Fruit fly (Drosophila melanogaster) whole organism, embryonic: ENCODE results near the gene CG3184.

Experiments used
- CG10267 ChIP-seq: fragments of 200-800 bp; sonication (Bioruptor generic); optimal IDR thresholded peaks from 2 replicates; lab custom pipeline; 2018; ENCODE audit warnings: missing biosample characterization, mild to moderate bottlenecking, missing genetic modification characterization, moderate library complexity
- CG11504 ChIP-seq: fragments of 200-800 bp; sonication (Bioruptor generic); optimal IDR thresholded peaks from 3 replicates; lab custom pipeline; 2019; ENCODE audit warnings: missing biosample characterization, mild to moderate bottlenecking, missing genetic modification characterization, moderate library complexity
- CG11560 ChIP-seq: fragments of 200-800 bp; sonication (Bioruptor generic); IDR thresholded peaks from 3 replicates; pipeline ENCODE4 v1.3.6; 2022; ENCODE audit warnings: missing biosample characterization, missing genetic modification characterization
- CG13894 ChIP-seq: fragments of 200-800 bp; sonication (Bioruptor generic); optimal IDR thresholded peaks from 3 replicates; lab custom pipeline; 2018; ENCODE audit warnings: missing biosample characterization, mild to moderate bottlenecking, missing genetic modification characterization, moderate library complexity
- CG14965 ChIP-seq: fragments of 200-800 bp; sonication (Bioruptor generic); optimal IDR thresholded peaks from 2 replicates; lab custom pipeline; 2016; ENCODE audit warnings: missing biosample characterization, missing genetic modification characterization, borderline replicate concordance
- CG1529 ChIP-seq: fragments of 200-800 bp; sonication (Bioruptor generic); optimal IDR thresholded peaks from 3 replicates; lab custom pipeline; 2018; ENCODE audit warnings: missing biosample characterization, missing genetic modification characterization
- CG15514 ChIP-seq: fragments of 200-800 bp; sonication (Bioruptor generic); optimal IDR thresholded peaks from 3 replicates; lab custom pipeline; 2017; ENCODE audit warnings: missing biosample characterization, missing genetic modification characterization, mild to moderate bottlenecking, moderate library complexity, missing genetic modification reagents
- CG17186 ChIP-seq: fragments of 200-800 bp; sonication (Bioruptor generic); optimal IDR thresholded peaks from 3 replicates; lab custom pipeline; 2017; ENCODE audit warnings: missing biosample characterization, missing genetic modification reagents, missing genetic modification characterization
- CG17361 ChIP-seq: fragments of 200-800 bp; sonication (Bioruptor generic); IDR thresholded peaks from 3 replicates; pipeline ENCODE4 v1.3.6; 2022; ENCODE audit warnings: missing biosample characterization, missing genetic modification characterization
- CG30403 ChIP-seq: fragments of 200-800 bp; sonication (Bioruptor generic); optimal IDR thresholded peaks from 3 replicates; lab custom pipeline; 2016; ENCODE audit warnings: missing biosample characterization, missing genetic modification characterization
- CG32532 ChIP-seq: fragments of 200-800 bp; sonication (Bioruptor generic); IDR thresholded peaks from 2 replicates; pipeline ENCODE4 v1.3.6; 2022; ENCODE audit warnings: missing biosample characterization, missing genetic modification characterization
- CG33213 ChIP-seq: fragments of 200-800 bp; sonication (Bioruptor generic); optimal IDR thresholded peaks from 3 replicates; lab custom pipeline; 2016; ENCODE audit warnings: missing biosample characterization, missing genetic modification characterization
- CG34376 ChIP-seq: fragments of 200-800 bp; sonication (Bioruptor generic); optimal IDR thresholded peaks from 2 replicates; lab custom pipeline; 2018; ENCODE audit warnings: missing biosample characterization, mild to moderate bottlenecking, missing genetic modification characterization
- CG3995 ChIP-seq: fragments of 200-800 bp; sonication (Bioruptor generic); optimal IDR thresholded peaks from 3 replicates; lab custom pipeline; 2016; ENCODE audit warnings: missing biosample characterization, missing genetic modification characterization
- CG4360 ChIP-seq: fragments of 200-800 bp; sonication (Bioruptor generic); IDR thresholded peaks from 2 replicates; pipeline ENCODE4 v1.3.6; 2022; ENCODE audit warnings: missing biosample characterization, missing genetic modification characterization
- CG6791 ChIP-seq: fragments of 200-800 bp; sonication (Bioruptor generic); IDR thresholded peaks from 3 replicates; pipeline ENCODE4 v1.3.6; 2022; ENCODE audit warnings: missing biosample characterization, missing genetic modification characterization; ENCODE audit not compliant: partially characterized antibody
- CG7786 ChIP-seq: fragments of 200-800 bp; sonication (Bioruptor generic); optimal IDR thresholded peaks from 2 replicates; lab custom pipeline; 2016; ENCODE audit warnings: missing biosample characterization, missing genetic modification characterization
- CG8290 ChIP-seq, 3 experiments: fragments of 200-800 bp; sonication (Bioruptor generic); optimal IDR thresholded peaks; 2 replicates each; lab custom pipeline; 2016 to 2019; ENCODE audit warnings: missing biosample characterization in 3 of 3, missing genetic modification characterization in 3 of 3, mild to moderate bottlenecking in 2 of 3, moderate library complexity in 1 of 3
- CG8944 ChIP-seq: fragments of 200-800 bp; sonication (Bioruptor generic); optimal IDR thresholded peaks from 3 replicates; lab custom pipeline; 2016; ENCODE audit warnings: missing biosample characterization, missing genetic modification characterization
- CG9437 ChIP-seq: fragments of 200-800 bp; sonication (Bioruptor generic); optimal IDR thresholded peaks from 2 replicates; lab custom pipeline; 2018; ENCODE audit warnings: missing biosample characterization, mild to moderate bottlenecking, missing genetic modification characterization
- Eip74EF ChIP-seq, 2 experiments: fragments of 200-800 bp in 1 of 2; fragments of >200 bp in 1 of 2; sonication (Bioruptor generic) in 1 of 2; optimal IDR thresholded peaks; 2 replicates each; lab custom pipeline; 2017 to 2019; ENCODE audit warnings: missing biosample characterization in 2 of 2, missing genetic modification characterization in 2 of 2, mild to moderate bottlenecking in 1 of 2, moderate library complexity in 1 of 2
- Ets65A ChIP-seq: fragments of 200-800 bp; sonication (Bioruptor generic); peaks from one replicate; lab custom pipeline; 2016; ENCODE audit warnings: missing biosample characterization, missing genetic modification characterization
- HLH4C ChIP-seq: fragments of 200-800 bp; sonication (Bioruptor generic); IDR thresholded peaks from 3 replicates; pipeline ENCODE4 v1.3.6; 2022; ENCODE audit warnings: missing biosample characterization, missing genetic modification characterization; ENCODE audit not compliant: partially characterized antibody
- Lim3 ChIP-seq: fragments of 200-800 bp; sonication (Bioruptor generic); IDR thresholded peaks from 2 replicates; pipeline ENCODE4 v1.3.6; 2022; ENCODE audit warnings: missing biosample characterization, missing genetic modification characterization
- MESR4 ChIP-seq: fragments of 200-800 bp; sonication (Bioruptor generic); optimal IDR thresholded peaks from 2 replicates; lab custom pipeline; 2018; ENCODE audit warnings: missing biosample characterization, mild to moderate bottlenecking, missing genetic modification characterization, moderate library complexity
- NC2α ChIP-seq: fragments of 200-800 bp; sonication (Bioruptor generic); optimal IDR thresholded peaks from 2 replicates; lab custom pipeline; 2016; ENCODE audit warnings: missing biosample characterization, missing genetic modification characterization
- Nf-YC ChIP-seq: fragments of 200-800 bp; optimal IDR thresholded peaks from 3 replicates; lab custom pipeline; 2019; ENCODE audit warnings: missing biosample characterization, mild to moderate bottlenecking, missing genetic modification characterization, moderate library complexity
- Stat92E ChIP-seq, 3 experiments: fragments of >200 bp in 2 of 3; fragments of 200-800 bp in 1 of 3; sonication (Bioruptor generic) in 1 of 3; optimal IDR thresholded peaks; 2 replicates each; lab custom pipeline; 2017 to 2019; ENCODE audit warnings: missing biosample characterization in 3 of 3, missing genetic modification characterization in 3 of 3, mild to moderate bottlenecking in 1 of 3, moderate library complexity in 1 of 3
- chinmo ChIP-seq: fragments of 200-800 bp; sonication (Bioruptor generic); IDR thresholded peaks from 4 replicates; pipeline ENCODE4 v1.3.6; 2022; ENCODE audit warnings: missing biosample characterization, missing genetic modification characterization; ENCODE audit not compliant: partially characterized antibody
- dm ChIP-seq: fragments of 200-800 bp; sonication (Bioruptor generic); optimal IDR thresholded peaks from 3 replicates; lab custom pipeline; 2016; ENCODE audit warnings: missing biosample characterization, missing genetic modification characterization
- grau ChIP-seq: fragments of 200-800 bp; optimal IDR thresholded peaks from 3 replicates; lab custom pipeline; 2019; ENCODE audit warnings: missing biosample characterization, mild to moderate bottlenecking, missing genetic modification characterization, moderate library complexity
- grn ChIP-seq: fragments of 200-800 bp; sonication (Bioruptor generic); optimal IDR thresholded peaks from 3 replicates; lab custom pipeline; 2017; ENCODE audit warnings: missing biosample characterization, missing genetic modification characterization
- hb ChIP-seq: fragments of 200-800 bp; sonication (Bioruptor generic); IDR thresholded peaks from 3 replicates; pipeline ENCODE4 v1.3.6; 2022; ENCODE audit warnings: missing biosample characterization, missing genetic modification characterization; ENCODE audit not compliant: partially characterized antibody
- jumu ChIP-seq: fragments of 200-800 bp; sonication (Bioruptor generic); optimal IDR thresholded peaks from 3 replicates; lab custom pipeline; 2016; ENCODE audit warnings: missing biosample characterization, missing genetic modification characterization
- knrl ChIP-seq: fragments of 200-800 bp; sonication (Bioruptor generic); IDR thresholded peaks from 3 replicates; pipeline ENCODE4 v1.3.6; 2022; ENCODE audit warnings: missing biosample characterization, missing genetic modification characterization; ENCODE audit not compliant: partially characterized antibody
- mam ChIP-seq: fragments of 200-800 bp; sonication (Bioruptor generic); optimal IDR thresholded peaks from 3 replicates; lab custom pipeline; 2016; ENCODE audit warnings: missing biosample characterization, missing genetic modification characterization
- nmo ChIP-seq: fragments of 200-800 bp; sonication (Bioruptor generic); optimal IDR thresholded peaks from 2 replicates; lab custom pipeline; 2018; ENCODE audit warnings: missing biosample characterization, mild to moderate bottlenecking, missing genetic modification characterization, moderate library complexity
- org-1 ChIP-seq: fragments of 200-800 bp; sonication (Bioruptor generic); optimal IDR thresholded peaks from 2 replicates; lab custom pipeline; 2017; ENCODE audit warnings: missing biosample characterization, missing genetic modification characterization
- otp ChIP-seq: fragments of 200-800 bp; sonication (Bioruptor generic); IDR thresholded peaks from 3 replicates; pipeline ENCODE4, ENCODE4 v1.3.6; 2022; ENCODE audit warnings: missing biosample characterization, missing genetic modification characterization
- pan ChIP-seq, 4 experiments: fragments of >200 bp in 3 of 4; fragments of 200-800 bp in 1 of 4; sonication (Bioruptor generic) in 1 of 4; optimal IDR thresholded peaks in 3 of 4; IDR thresholded peaks in 1 of 4; 2 replicates each; pipeline versions ENCODE4 v1.3.6 to Lab custom; 2017 to 2022; ENCODE audit warnings: missing biosample characterization in 2 of 4, missing genetic modification characterization in 2 of 4, mixed read lengths in 1 of 4
- pho ChIP-seq: fragments of 200-800 bp; sonication (Bioruptor generic); optimal IDR thresholded peaks from 2 replicates; lab custom pipeline; 2016; ENCODE audit warnings: missing biosample characterization, missing genetic modification characterization
- stwl ChIP-seq: fragments of 200-800 bp; sonication (Bioruptor generic); optimal IDR thresholded peaks from 3 replicates; lab custom pipeline; 2018; ENCODE audit warnings: missing biosample characterization, mild to moderate bottlenecking, missing genetic modification characterization, moderate library complexity
- tio ChIP-seq: fragments of 200-800 bp; sonication (Bioruptor generic); optimal IDR thresholded peaks from 2 replicates; lab custom pipeline; 2017; ENCODE audit warnings: missing biosample characterization, missing genetic modification characterization, inconsistent platforms
- tna ChIP-seq: fragments of 200-800 bp; sonication (Bioruptor generic); IDR thresholded peaks from 2 replicates; pipeline ENCODE4 v1.3.6; 2022; ENCODE audit warnings: missing biosample characterization, missing genetic modification characterization; ENCODE audit not compliant: partially characterized antibody
- vnd ChIP-seq: fragments of 200-800 bp; sonication (Bioruptor generic); IDR thresholded peaks from 3 replicates; pipeline ENCODE4 v1.3.6; 2022; ENCODE audit warnings: missing biosample characterization, missing genetic modification characterization; ENCODE audit not compliant: partially characterized antibody
- z ChIP-seq: fragments of 200-800 bp; sonication (Bioruptor generic); IDR thresholded peaks from 3 replicates; pipeline ENCODE4 v1.3.6; 2022; ENCODE audit warnings: missing biosample characterization, missing genetic modification characterization
- zen2 ChIP-seq: fragments of 200-800 bp; sonication (Bioruptor generic); IDR thresholded peaks from 3 replicates; pipeline ENCODE4 v1.3.6; 2022; ENCODE audit warnings: missing biosample characterization, missing genetic modification characterization; ENCODE audit not compliant: partially characterized antibody

The CG3184 gene

dm6 chrX:6677826-6678489 lies 10.6 kb downstream of the CG3184 start, which contains the start of gene Fum1 (continued):
- TF ChIP-seq CG13894 (tag; lab: Kevin White, UChicago) (peak; percentile 40), z (GFP tag; lab: Robert Waterston, UW) (no peak), knrl (peak; percentile 90), Ets65A (peak; percentile 61), CG17186 (GFP tag; lab: Kevin White, UChicago) (peak; percentile 41), grau (peak; percentile 38), vnd (peak; percentile 89), CG1529 (GFP tag; lab: Kevin White, UChicago) (no peak), chinmo (GFP tag; lab: Robert Waterston, UW) (peak; percentile 47; the same call in 1 of the 4 replicates), stwl (peak; percentile 46), CG30403 (peak; percentile 30), HLH4C (GFP tag; lab: Robert Waterston, UW) (peak; percentile 92), pan (optimal IDR thresholded peaks at IDR 0.05; lab: Kevin White, UChicago) (no peak), pan (GFP tag; optimal IDR thresholded peaks at IDR 0.05 in 1 of 2, IDR thresholded peaks at IDR 0.05 in 1 of 2) (no peak), org-1 (GFP tag; lab: Kevin White, UChicago) (no peak), dm (GFP tag; lab: Kevin White, UChicago) (peak; percentile 61), mam (GFP tag; lab: Kevin White, UChicago) (peak; percentile 23), CG8290 (GFP tag; optimal IDR thresholded peaks at IDR 0.05; lab: Kevin White, UChicago) (peak; percentile 36), CG8290 (tag; optimal IDR thresholded peaks at IDR 0.05; lab: Kevin White, UChicago) (no peak), pho (peak; percentile 35), grn (GFP tag; lab: Kevin White, UChicago) (no peak), CG3995 (GFP tag; lab: Kevin White, UChicago) (peak; percentile 36), Lim3 (GFP tag; lab: Robert Waterston, UW) (no peak), CG32532 (GFP tag; lab: Robert Waterston, UW) (no peak), CG11504 (tag; lab: Kevin White, UChicago) (no peak), CG33213 (no peak), MESR4 (peak; percentile 54), CG6791 (GFP tag; lab: Robert Waterston, UW) (peak; percentile 78), CG11560 (tag; lab: Robert Waterston, UW) (0 out of 3 replicates have a peak, but pooled peaks have one; percentile 11), jumu (GFP tag; lab: Kevin White, UChicago) (peak; percentile 10), CG4360 (GFP tag; lab: Robert Waterston, UW) (peak; percentile 98), CG14965 (GFP tag; lab: Kevin White, UChicago) (no peak), CG34376 (GFP tag; lab: Kevin White, UChicago) (peak; percentile 40), nmo (GFP tag; lab: Kevin White, UChicago) (peak; percentile 49), CG10267 (tag; lab: Kevin White, UChicago) (peak; percentile 44), CG7786 (peak; percentile 25), zen2 (GFP tag; lab: Robert Waterston, UW) (peak; percentile 64; the same call in 2 of the 3 replicates), CG15514 (GFP tag; lab: Kevin White, UChicago) (peak; percentile 58), CG17361 (GFP tag; lab: Robert Waterston, UW) (peak; percentile 19; the same call in 1 of the 3 replicates), CG8944 (GFP tag; lab: Kevin White, UChicago) (no peak), NC2α (no peak), CG9437 (GFP tag; lab: Kevin White, UChicago) (peak; percentile 60), hb (GFP tag; lab: Robert Waterston, UW) (peak; percentile 78; the same call in 2 of the 3 replicates), Nf-YC (peak; percentile 45), otp (GFP tag; lab: Robert Waterston, UW) (no peak), Eip74EF (GFP tag; optimal IDR thresholded peaks at IDR 0.05; lab: Kevin White, UChicago) (peak in 1 of 2 experiments; percentile 4), tio (GFP tag; lab: Kevin White, UChicago) (no peak), Stat92E (GFP tag; optimal IDR thresholded peaks at IDR 0.05; lab: Kevin White, UChicago) (peak in 1 of 3 experiments; percentile 57), tna (GFP tag; lab: Robert Waterston, UW) (peak; percentile 69)
- TF ChIP-seq, all 482 proteins: peak for 109
